Fruit fly (Drosophila melanogaster) whole organism, pupa: Measurements from ENCODE around the gene CG13607.

ENCODE experiments used
- CG10348 ChIP-seq: fragments of 200-800 bp; sonication (Bioruptor generic); IDR thresholded peaks from 2 replicates; pipeline ENCODE4 v1.3.6; 2022; ENCODE audit warnings: missing biosample characterization, missing genetic modification characterization
- CG13204 ChIP-seq: fragments of 200-800 bp; sonication (Bioruptor generic); optimal IDR thresholded peaks from 2 replicates; lab custom pipeline; 2018; ENCODE audit warnings: missing biosample characterization, mild to moderate bottlenecking, missing genetic modification characterization, moderate library complexity
- CG14655 ChIP-seq: fragments of 200-800 bp; sonication (Bioruptor generic); optimal IDR thresholded peaks from 3 replicates; lab custom pipeline; 2017; ENCODE audit warnings: mild to moderate bottlenecking, missing biosample characterization, missing genetic modification reagents, missing genetic modification characterization
- CG15710 ChIP-seq: fragments of 200-800 bp; sonication (Bioruptor generic); optimal IDR thresholded peaks from 2 replicates; lab custom pipeline; 2018; ENCODE audit warnings: missing biosample characterization, mild to moderate bottlenecking, missing genetic modification characterization, moderate library complexity
- CG17806 ChIP-seq: fragments of 200-800 bp; sonication (Bioruptor generic); optimal IDR thresholded peaks from 2 replicates; lab custom pipeline; 2018; ENCODE audit warnings: missing biosample characterization, mild to moderate bottlenecking, missing genetic modification characterization, moderate library complexity
- CG32121 ChIP-seq: fragments of 200-800 bp; sonication (Bioruptor generic); IDR thresholded peaks from 2 replicates; pipeline ENCODE4 v1.3.6; 2022; ENCODE audit warnings: missing biosample characterization, missing genetic modification characterization
- CG34367 ChIP-seq: fragments of 200-800 bp; sonication (Bioruptor generic); optimal IDR thresholded peaks from 2 replicates; lab custom pipeline; 2018; ENCODE audit warnings: missing biosample characterization, mild to moderate bottlenecking, missing genetic modification characterization
- CG4496 ChIP-seq: fragments of 200-800 bp; sonication (Bioruptor generic); IDR thresholded peaks from 3 replicates; pipeline ENCODE4 v1.3.6; 2022; ENCODE audit warnings: missing biosample characterization, missing genetic modification characterization
- D1 ChIP-seq: fragments of 200-800 bp; sonication (Bioruptor generic); optimal IDR thresholded peaks from 2 replicates; lab custom pipeline; 2018; ENCODE audit warnings: missing biosample characterization, mild to moderate bottlenecking, missing genetic modification characterization, moderate library complexity
- EcR ChIP-seq: fragments of 200-800 bp; sonication (Bioruptor generic); optimal IDR thresholded peaks from 3 replicates; lab custom pipeline; 2019; ENCODE audit warnings: missing biosample characterization, missing genetic modification characterization, mild to moderate bottlenecking, moderate library complexity, missing genetic modification reagents
- Pif1B ChIP-seq: fragments of 200-800 bp; sonication (Bioruptor generic); optimal IDR thresholded peaks from 3 replicates; lab custom pipeline; 2016; ENCODE audit warnings: missing biosample characterization, missing genetic modification characterization
- fd96Ca ChIP-seq: fragments of 200-800 bp; sonication (Bioruptor generic); IDR thresholded peaks from 3 replicates; pipeline ENCODE4 v1.3.6; 2022; ENCODE audit warnings: missing biosample characterization, missing genetic modification characterization

DNA sequence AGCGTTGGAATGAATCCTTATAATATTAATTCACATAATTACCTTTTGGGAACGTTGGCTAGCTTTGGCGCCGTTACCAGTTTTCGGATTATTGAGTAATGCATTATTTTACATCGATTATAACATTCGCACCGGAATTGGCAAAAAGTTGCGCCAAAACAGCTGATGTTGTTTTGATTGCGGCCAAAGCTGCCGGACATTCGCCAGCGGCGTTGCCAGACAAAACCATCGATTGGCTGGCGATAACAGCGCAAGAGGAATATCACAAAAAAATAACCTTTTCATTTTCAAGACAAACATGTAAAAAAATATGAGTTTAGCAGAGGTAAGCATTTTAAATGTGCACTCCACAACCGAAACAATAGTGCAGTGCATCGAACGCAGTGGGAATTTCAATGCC, 14.0 kb upstream of the CG13607 start, which contains the start of the genes GatB and Tsc1:
- TF ChIP-seq Pif1B (GFP tag; lab: Kevin White, UChicago) (no peak), CG15710 (tag; lab: Kevin White, UChicago) (no peak), CG34367 (tag; lab: Kevin White, UChicago) (no peak), CG4496 (GFP tag; lab: Robert Waterston, UW) (no peak), CG32121 (GFP tag; lab: Robert Waterston, UW) (no peak), fd96Ca (GFP tag; lab: Robert Waterston, UW) (no peak), CG17806 (tag; lab: Kevin White, UChicago) (no peak), CG13204 (GFP tag; lab: Kevin White, UChicago) (no peak), CG10348 (no peak), EcR (GFP tag; lab: Kevin White, UChicago) (no peak), D1 (no peak), CG14655 (GFP tag; lab: Kevin White, UChicago) (no peak)
